Fruit fly (Drosophila melanogaster): ENCODE measurements around the gene bero.

dm6 chr2L:20867381-20867780, 8.9 kb downstream of the bero start, which contains the start of gene CG31675:
- TF ChIP-seq h (optimal IDR thresholded peaks at IDR 0.05) (no peak), Myc (optimal IDR thresholded peaks at IDR 0.05) (no peak), ttk (optimal IDR thresholded peaks at IDR 0.05) (no peak), insv (optimal IDR thresholded peaks at IDR 0.05) (no peak), psq (optimal IDR thresholded peaks at IDR 0.05) (no peak)

Measured in Kc167 (cell line).